Fruit fly (Drosophila melanogaster) whole organism, pupa: Measurements from ENCODE around the gene PpD6.

Experiments
- CG12605 ChIP-seq: fragments of 200-800 bp; sonication (Bioruptor generic); IDR thresholded peaks from 2 replicates; pipeline ENCODE4 v1.3.6; 2022; ENCODE audit warnings: missing biosample characterization, missing genetic modification characterization
- CG4496 ChIP-seq: fragments of 200-800 bp; sonication (Bioruptor generic); IDR thresholded peaks from 3 replicates; pipeline ENCODE4 v1.3.6; 2022; ENCODE audit warnings: missing biosample characterization, missing genetic modification characterization
- CG8301 ChIP-seq: fragments of 200-800 bp; sonication (Bioruptor generic); optimal IDR thresholded peaks from 2 replicates; lab custom pipeline; 2018; ENCODE audit warnings: missing biosample characterization, mild to moderate bottlenecking, missing genetic modification characterization
- CG9948 ChIP-seq: fragments of 200-800 bp; sonication (Bioruptor generic); optimal IDR thresholded peaks from 2 replicates; lab custom pipeline; 2018; ENCODE audit warnings: missing biosample characterization, mild to moderate bottlenecking, missing genetic modification characterization, moderate library complexity
- Pif1B ChIP-seq: fragments of 200-800 bp; sonication (Bioruptor generic); optimal IDR thresholded peaks from 3 replicates; lab custom pipeline; 2016; ENCODE audit warnings: missing biosample characterization, missing genetic modification characterization

dm6 chr2L:3094901-3095777 lies 14.3 kb upstream of the PpD6 start:
- TF ChIP-seq CG8301 (tag; lab: Kevin White, UChicago), result no peak
- TF ChIP-seq Pif1B, result peak; percentile 1
- TF ChIP-seq CG4496 (GFP tag; lab: Robert Waterston, UW), result peak; percentile 52; the same call in 2 of the 3 replicates
- peak; percentile 77; the same call in 1 of the 2 replicates for TF ChIP-seq CG12605 (GFP tag; lab: Robert Waterston, UW)
- TF ChIP-seq CG9948 (tag; lab: Kevin White, UChicago), result peak; percentile 18
